Fruit fly (Drosophila melanogaster): ENCODE data around the gene Csk.

DNA sequence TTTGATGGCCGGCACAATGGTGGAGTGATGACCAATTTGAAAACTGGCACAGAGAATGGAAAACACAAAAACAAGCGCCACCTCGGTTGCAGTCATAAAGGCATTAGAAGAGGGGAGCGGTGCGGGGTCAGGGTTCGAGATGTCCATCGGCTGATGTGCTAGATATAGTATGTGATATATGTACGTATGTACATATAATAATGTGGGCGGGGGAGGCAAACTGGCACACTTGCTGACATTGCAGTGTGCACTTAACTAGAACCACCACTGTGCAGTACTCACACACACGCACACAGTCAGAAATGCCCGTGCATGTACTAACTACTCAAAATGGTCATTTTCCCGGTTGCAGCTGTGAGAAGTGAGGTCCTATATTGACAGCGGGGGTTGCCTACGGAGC is 31.6 kb downstream of the Csk start:
- no peak for TF ChIP-seq EcR (GFP tag; optimal IDR thresholded peaks at IDR 0.05)
- TF ChIP-seq rn (GFP tag; IDR thresholded peaks at IDR 0.05), result no peak
- TF ChIP-seq CG15710 (tag; optimal IDR thresholded peaks at IDR 0.05), result no peak
- no peak for TF ChIP-seq CG14655 (GFP tag; optimal IDR thresholded peaks at IDR 0.05)
- no peak for TF ChIP-seq Pif1A (GFP tag; optimal IDR thresholded peaks at IDR 0.05)
- no peak for TF ChIP-seq Ets98B (GFP tag; IDR thresholded peaks at IDR 0.05)
- TF ChIP-seq Snoo (tag; optimal IDR thresholded peaks at IDR 0.05), result no peak
- 0 out of 3 replicates have a peak, but pooled peaks have one; percentile 14 for TF ChIP-seq CG4496 (GFP tag; IDR thresholded peaks at IDR 0.05)
- no peak for TF ChIP-seq CG13204 (GFP tag; optimal IDR thresholded peaks at IDR 0.05)
